Worm (Caenorhabditis elegans) whole organism, L2 larva: ENCODE results near the gene F58E2.5.
"Not testable (repeated sequence)": the region's sequence is repeated elsewhere in the genome, so short reads cannot be mapped to it uniquely, and the experiment has no call there.

Experiments used
- C34F6.9 ChIP-seq: fragments of 150-350 bp; optimal IDR thresholded peaks from 2 replicates; lab custom pipeline; 2014; ENCODE audit warnings: missing biosample characterization, missing genetic modification characterization
- F13H6.1 ChIP-seq: sonication (generic microtip); optimal IDR thresholded peaks from 2 replicates; lab custom pipeline; 2016; ENCODE audit warnings: missing genetic modification characterization, missing compliant biosample characterization
- R02D3.7 ChIP-seq: fragments of 150-350 bp; optimal IDR thresholded peaks from 2 replicates; lab custom pipeline; 2014; ENCODE audit warnings: missing biosample characterization, missing genetic modification characterization
- Y55F3AM.14 ChIP-seq: fragments of 200-800 bp; sonication (Bioruptor generic); optimal IDR thresholded peaks from 2 replicates; lab custom pipeline; 2018; ENCODE audit warnings: mild to moderate bottlenecking, missing genetic modification characterization, missing compliant biosample characterization
- aly-2 ChIP-seq: fragments of 150-350 bp; optimal IDR thresholded peaks from 2 replicates; lab custom pipeline; 2014; ENCODE audit warnings: missing biosample characterization, missing genetic modification characterization
- blmp-1 ChIP-seq: sonication (generic microtip); optimal IDR thresholded peaks from 2 replicates; lab custom pipeline; 2017; ENCODE audit warnings: missing genetic modification characterization, mild to moderate bottlenecking, missing compliant biosample characterization, antibody characterized with exemption, moderate library complexity; ENCODE audit not compliant: insufficient read depth
- ceh-16 ChIP-seq: fragments of 150-350 bp; optimal IDR thresholded peaks from 2 replicates; lab custom pipeline; 2014; ENCODE audit warnings: missing biosample characterization, missing genetic modification characterization
- ceh-82 ChIP-seq: fragments of 150-350 bp; optimal IDR thresholded peaks from 2 replicates; lab custom pipeline; 2014; ENCODE audit warnings: missing biosample characterization, missing genetic modification characterization
- egl-27 ChIP-seq: sonication (generic microtip); optimal IDR thresholded peaks from 3 replicates; lab custom pipeline; 2017; ENCODE audit warnings: missing biosample characterization, missing genetic modification reagents, missing genetic modification characterization
- elt-1 ChIP-seq: fragments of 150-350 bp; optimal IDR thresholded peaks from 2 replicates; lab custom pipeline; 2014; ENCODE audit warnings: missing biosample characterization, missing genetic modification characterization
- elt-3 ChIP-seq: sonication (generic microtip); optimal IDR thresholded peaks from 2 replicates; lab custom pipeline; 2017; ENCODE audit warnings: missing biosample characterization, missing genetic modification characterization
- fos-1 ChIP-seq: fragments of 150-350 bp; optimal IDR thresholded peaks from 2 replicates; lab custom pipeline; 2014; ENCODE audit warnings: missing biosample characterization, missing genetic modification characterization
- lin-11 ChIP-seq: fragments of 150-350 bp; sonication (generic microtip); optimal IDR thresholded peaks from 2 replicates; lab custom pipeline; 2014; ENCODE audit warnings: missing biosample characterization, missing genetic modification characterization, inconsistent platforms, mixed read lengths
- lin-13 ChIP-seq: fragments of 150-350 bp; optimal IDR thresholded peaks from 2 replicates; lab custom pipeline; 2014; ENCODE audit warnings: missing biosample characterization, missing genetic modification reagents, missing genetic modification characterization
- lsy-2 ChIP-seq, 2 experiments: fragments of 150-350 bp in 1 of 2; sonication (generic microtip) in 1 of 2; optimal IDR thresholded peaks; 2 replicates each; lab custom pipeline; 2014 to 2017; ENCODE audit warnings: missing biosample characterization in 2 of 2, missing genetic modification characterization in 2 of 2
- mbf-1 ChIP-seq: sonication (generic microtip); optimal IDR thresholded peaks from 2 replicates; lab custom pipeline; 2017; ENCODE audit warnings: missing biosample characterization, missing genetic modification characterization
- mdl-1 ChIP-seq, 2 experiments: fragments of 150-350 bp in 1 of 2; sonication (generic microtip) in 1 of 2; optimal IDR thresholded peaks; 2 replicates each; lab custom pipeline; 2017; ENCODE audit warnings: missing biosample characterization in 2 of 2, missing genetic modification characterization in 2 of 2
- nhr-11 ChIP-seq: fragments of 150-350 bp; optimal IDR thresholded peaks from 2 replicates; lab custom pipeline; 2014; ENCODE audit warnings: missing biosample characterization, missing genetic modification characterization
- nhr-12 ChIP-seq: fragments of 150-350 bp; optimal IDR thresholded peaks from 2 replicates; lab custom pipeline; 2014; ENCODE audit warnings: missing biosample characterization, missing genetic modification characterization
- nhr-21 ChIP-seq: fragments of 150-350 bp; optimal IDR thresholded peaks from 2 replicates; lab custom pipeline; 2014; ENCODE audit warnings: missing biosample characterization, missing genetic modification characterization
- nhr-23 ChIP-seq: fragments of 150-350 bp; optimal IDR thresholded peaks from 2 replicates; lab custom pipeline; 2014; ENCODE audit warnings: missing biosample characterization, missing genetic modification reagents, missing genetic modification characterization
- nhr-237 ChIP-seq: fragments of 150-350 bp; optimal IDR thresholded peaks from 2 replicates; lab custom pipeline; 2014; ENCODE audit warnings: missing biosample characterization, missing genetic modification characterization
- nhr-25 ChIP-seq: fragments of 150-350 bp; sonication (generic microtip); optimal IDR thresholded peaks from 3 replicates; lab custom pipeline; 2014; ENCODE audit warnings: missing biosample characterization, missing genetic modification characterization
- nhr-77 ChIP-seq: fragments of 150-350 bp; optimal IDR thresholded peaks from 2 replicates; lab custom pipeline; 2014; ENCODE audit warnings: missing biosample characterization, missing genetic modification characterization
- peb-1 ChIP-seq: fragments of 150-350 bp; optimal IDR thresholded peaks from 2 replicates; lab custom pipeline; 2014; ENCODE audit warnings: missing biosample characterization, missing genetic modification characterization
- sem-4 ChIP-seq: fragments of 150-350 bp; optimal IDR thresholded peaks from 2 replicates; lab custom pipeline; 2014; ENCODE audit warnings: missing biosample characterization, missing genetic modification reagents, missing genetic modification characterization
- sma-3 ChIP-seq: sonication (generic microtip); optimal IDR thresholded peaks from 2 replicates; lab custom pipeline; 2016; ENCODE audit warnings: missing genetic modification reagents, missing genetic modification characterization, missing compliant biosample characterization
- sma-9 ChIP-seq, 2 experiments: fragments of 150-350 bp in 1 of 2; sonication (generic microtip) in 1 of 2; optimal IDR thresholded peaks; 2 replicates each; lab custom pipeline; 2014 to 2016; ENCODE audit warnings: missing genetic modification characterization in 2 of 2, mild to moderate bottlenecking in 1 of 2, missing biosample characterization in 1 of 2, missing compliant biosample characterization in 1 of 2, missing genetic modification reagents in 1 of 2, moderate library complexity in 1 of 2
- snpc-4 ChIP-seq: fragments of 150-350 bp; optimal IDR thresholded peaks from 2 replicates; lab custom pipeline; 2014; ENCODE audit warnings: missing biosample characterization, missing genetic modification characterization
- unc-55 ChIP-seq: fragments of 150-350 bp; sonication (generic microtip); optimal IDR thresholded peaks from 3 replicates; lab custom pipeline; 2014; ENCODE audit warnings: missing biosample characterization, missing genetic modification reagents, missing genetic modification characterization
- unc-62 ChIP-seq: fragments of 150-350 bp; optimal IDR thresholded peaks from 2 replicates; lab custom pipeline; 2014; ENCODE audit warnings: missing biosample characterization, missing genetic modification reagents, missing genetic modification characterization
- zag-1 ChIP-seq: fragments of 150-350 bp; optimal IDR thresholded peaks from 2 replicates; lab custom pipeline; 2014; ENCODE audit warnings: missing biosample characterization, missing genetic modification characterization
- ztf-1 ChIP-seq: fragments of 200-800 bp; sonication (Bioruptor generic); conservative IDR thresholded peaks from 2 replicates; pipeline ENCODE4 v1.3.6; 2022; ENCODE audit warnings: missing genetic modification characterization, missing compliant biosample characterization

Gene F58E2.5

DNA sequence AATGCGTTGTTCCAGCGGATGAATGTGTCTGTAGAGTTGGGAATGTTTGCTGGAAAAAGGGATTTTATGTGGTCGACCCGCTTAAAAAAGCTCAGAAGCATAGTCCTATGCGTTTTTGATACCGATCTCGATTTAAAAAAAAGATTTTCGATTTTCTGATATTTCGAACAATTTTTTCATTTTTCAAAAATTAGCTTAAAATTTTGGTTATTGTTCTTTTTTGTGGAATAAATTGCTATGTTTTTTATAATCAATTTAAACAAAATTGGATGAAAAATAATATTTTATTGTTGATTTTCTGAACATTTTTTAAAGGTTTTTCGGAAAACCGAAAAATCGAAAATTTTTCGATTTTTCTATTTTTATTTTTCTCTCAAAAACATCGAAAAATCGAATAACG, 11.3 kb upstream of the F58E2.5 start, which contains the start of gene C04C3.7:
Gene C04C3.7, minus strand, starts transcription at position 101 of the 400 bp plus-strand sequence.
- not testable (repeated sequence) for TF ChIP-seq nhr-77 (tag; lab: Kevin White, UChicago); nhr-11 (tag; lab: Kevin White, UChicago); zag-1
- TF ChIP-seq, all 48 proteins: peak for 0; not testable (repeated sequence) for 48

DNA sequence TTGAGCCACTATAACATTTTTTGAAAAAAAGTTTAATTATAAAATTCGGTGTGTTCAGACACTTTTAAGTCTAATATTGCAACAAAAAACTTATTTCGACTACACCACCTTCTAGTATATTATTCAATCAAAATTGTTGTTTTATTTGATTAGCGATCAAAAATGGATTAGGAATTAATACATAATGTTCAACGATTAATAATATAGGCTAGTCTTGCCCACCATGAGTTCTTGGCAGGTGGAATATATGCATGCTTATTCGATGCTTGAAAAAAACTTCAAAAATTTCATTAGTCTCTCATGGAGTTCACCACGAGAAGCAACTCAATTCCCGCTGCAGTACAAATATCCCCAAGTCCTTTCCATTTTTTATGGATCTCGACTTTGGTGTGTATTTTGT, 8.7 kb upstream of the F58E2.5 start, which contains the start of gene srz-32:
Gene srz-32, plus strand, starts transcription at position 301 of the 400 bp plus-strand sequence.
- TF ChIP-seq sma-3 (GFP tag; lab: Kevin White, UChicago) (no peak), egl-27 (tag; lab: Kevin White, UChicago) (no peak), mdl-1 (tag; optimal IDR thresholded peaks at IDR 0.05; lab: Kevin White, UChicago) (no peak), ceh-16 (tag; lab: Kevin White, UChicago) (no peak), elt-3 (tag; lab: Kevin White, UChicago) (no peak), nhr-12 (tag; lab: Kevin White, UChicago) (no peak), nhr-11 (tag; lab: Kevin White, UChicago) (no peak), Y55F3AM.14 (GFP tag; lab: Kevin White, UChicago) (no peak)

DNA sequence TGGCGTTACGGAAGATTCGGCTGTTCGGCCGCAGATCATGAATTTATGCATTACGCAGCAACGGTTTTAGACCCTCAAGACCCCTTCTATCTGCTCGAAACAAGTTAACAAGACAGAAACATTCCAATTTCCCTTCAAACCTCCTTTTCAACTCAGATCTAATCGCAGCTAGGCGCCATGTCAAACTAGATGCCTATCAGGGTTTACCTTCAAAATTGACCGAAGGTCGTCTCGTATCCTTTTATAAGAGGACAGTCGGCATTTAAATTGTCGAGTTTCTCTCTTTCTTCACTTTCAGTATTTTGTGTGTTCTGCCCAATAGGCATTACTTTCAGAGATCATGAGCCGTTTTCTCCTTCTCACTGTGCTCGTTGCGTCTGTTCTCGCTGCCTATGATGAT, 6.7 kb upstream of the F58E2.5 start, which contains the start of gene grd-13:
Gene grd-13, plus strand, starts transcription at position 291 of the 400 bp plus-strand sequence.
- TF ChIP-seq C34F6.9 (tag; lab: Kevin White, UChicago) (no peak), snpc-4 (no peak), nhr-25 (peak; percentile 32), mdl-1 (tag; optimal IDR thresholded peaks at IDR 0.05; lab: Kevin White, UChicago) (no peak), elt-1 (tag; lab: Kevin White, UChicago) (peak; percentile 70), ceh-16 (tag; lab: Kevin White, UChicago) (peak; percentile 85), nhr-23 (peak; percentile 60), nhr-11 (tag; lab: Kevin White, UChicago) (no peak), peb-1 (tag; lab: Kevin White, UChicago) (no peak), nhr-77 (tag; lab: Kevin White, UChicago) (no peak), Y55F3AM.14 (GFP tag; lab: Kevin White, UChicago) (no peak), lsy-2 (tag; optimal IDR thresholded peaks at IDR 0.05; lab: Kevin White, UChicago) (no peak), sma-9 (GFP tag; optimal IDR thresholded peaks at IDR 0.05; lab: Kevin White, UChicago) (peak; percentile 36), sma-9 (tag; optimal IDR thresholded peaks at IDR 0.05; lab: Kevin White, UChicago) (no peak)

DNA sequence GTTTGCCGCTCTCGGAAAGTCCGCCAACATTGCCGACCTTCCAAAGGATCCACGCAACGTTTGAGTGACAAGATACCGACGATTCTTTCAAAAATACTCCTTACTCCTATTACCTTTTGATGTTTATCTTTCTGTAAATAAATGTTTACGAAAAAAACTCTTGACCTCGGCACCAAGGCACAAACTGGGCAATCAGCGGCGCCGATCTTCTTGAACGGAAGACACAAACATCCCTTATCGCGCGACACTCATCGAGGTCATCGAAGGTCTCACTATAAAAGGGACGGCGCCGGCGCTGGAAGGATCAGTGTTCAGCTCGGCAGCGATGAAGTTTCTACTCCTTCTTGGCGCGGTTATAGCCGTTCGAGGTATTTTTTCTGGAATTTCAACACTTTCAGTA, 5.4 kb upstream of the F58E2.5 start, which contains the start of gene grd-3:
Gene grd-3, plus strand, starts transcription at position 302 of the 400 bp plus-strand sequence.
- no peak for TF ChIP-seq C34F6.9 (tag; lab: Kevin White, UChicago)
- TF ChIP-seq sem-4 (tag; lab: Kevin White, UChicago): no peak
- TF ChIP-seq blmp-1 (tag; lab: Kevin White, UChicago): no peak
- no peak for TF ChIP-seq unc-55 (GFP tag; lab: Kevin White, UChicago)
- peak; percentile 43 for TF ChIP-seq sma-9 (GFP tag; optimal IDR thresholded peaks at IDR 0.05; lab: Kevin White, UChicago)
- TF ChIP-seq sma-9 (tag; optimal IDR thresholded peaks at IDR 0.05; lab: Kevin White, UChicago): no peak
- TF ChIP-seq ztf-1: no peak
- no peak for TF ChIP-seq sma-3 (GFP tag; lab: Kevin White, UChicago)
- TF ChIP-seq ceh-16 (tag; lab: Kevin White, UChicago): peak; percentile 72
- TF ChIP-seq elt-1 (tag; lab: Kevin White, UChicago): peak; percentile 81
- no peak for TF ChIP-seq R02D3.7
- peak; percentile 62 for TF ChIP-seq nhr-25
- no peak for TF ChIP-seq unc-62
- no peak for TF ChIP-seq aly-2 (tag; lab: Kevin White, UChicago)
- no peak for TF ChIP-seq mdl-1 (tag; optimal IDR thresholded peaks at IDR 0.05; lab: Kevin White, UChicago)
- no peak for TF ChIP-seq fos-1

DNA sequence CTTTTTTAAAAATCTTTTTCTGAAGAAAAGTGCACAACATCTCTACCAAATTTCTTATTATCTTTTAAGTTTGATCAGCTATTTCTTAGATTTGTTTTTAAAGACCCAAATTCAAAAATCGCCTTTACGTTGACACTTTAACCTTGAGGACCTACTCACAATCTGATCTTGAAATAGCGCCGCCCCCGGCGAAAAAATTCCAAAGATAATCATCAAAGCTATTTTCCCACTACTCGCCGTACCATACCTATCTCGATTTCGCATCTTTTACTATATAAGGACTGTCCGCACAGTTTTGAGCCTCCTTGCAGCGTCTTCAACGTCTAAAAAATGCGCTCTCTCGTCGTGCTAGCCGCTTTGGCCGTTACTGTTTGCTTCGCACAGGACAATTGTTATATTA, 3.9 kb upstream of the F58E2.5 start, which contains the start of gene grd-10:
Gene grd-10, plus strand, starts transcription at position 208 of the 400 bp plus-strand sequence.
- TF ChIP-seq nhr-77 (tag; lab: Kevin White, UChicago) (no peak), nhr-237 (tag; lab: Kevin White, UChicago) (no peak), nhr-25 (peak; percentile 35), sma-9 (GFP tag; optimal IDR thresholded peaks at IDR 0.05; lab: Kevin White, UChicago) (peak; percentile 54), sma-9 (tag; optimal IDR thresholded peaks at IDR 0.05; lab: Kevin White, UChicago) (no peak), elt-1 (tag; lab: Kevin White, UChicago) (peak; percentile 72), ceh-16 (tag; lab: Kevin White, UChicago) (peak; percentile 70), lsy-2 (tag; optimal IDR thresholded peaks at IDR 0.05; lab: Kevin White, UChicago) (no peak)

DNA sequence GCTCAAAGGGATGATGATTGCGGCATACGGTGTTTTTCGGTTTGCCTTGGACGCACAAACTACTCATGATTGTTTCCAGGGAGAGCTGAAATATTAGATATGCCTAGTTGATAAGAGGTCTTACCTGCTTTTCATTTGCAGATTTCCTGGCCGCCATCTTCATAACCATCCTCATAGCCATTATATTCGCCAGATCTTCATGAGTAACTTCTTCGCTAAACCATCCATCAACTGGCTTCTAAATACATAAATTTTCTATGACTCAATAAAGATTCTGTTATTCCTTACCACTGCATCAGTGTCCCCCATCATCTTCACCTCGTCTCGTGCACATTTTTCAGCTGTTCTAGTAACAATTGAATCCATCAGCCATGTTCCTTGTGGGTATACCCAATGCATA, 2.2 kb upstream of the F58E2.5 start:
- TF ChIP-seq lin-13 (no peak), lsy-2 (tag; optimal IDR thresholded peaks at IDR 0.05; lab: Kevin White, UChicago) (no peak), C34F6.9 (tag; lab: Kevin White, UChicago) (no peak), elt-3 (tag; lab: Kevin White, UChicago) (no peak), F13H6.1 (tag; lab: Kevin White, UChicago) (no peak), nhr-237 (tag; lab: Kevin White, UChicago) (no peak), nhr-77 (tag; lab: Kevin White, UChicago) (no peak), lin-11 (tag; lab: Kevin White, UChicago) (no peak), unc-55 (GFP tag; lab: Kevin White, UChicago) (no peak), nhr-21 (tag; lab: Kevin White, UChicago) (no peak), mbf-1 (tag; lab: Kevin White, UChicago) (no peak), R02D3.7 (no peak), ztf-1 (no peak), Y55F3AM.14 (GFP tag; lab: Kevin White, UChicago) (no peak), zag-1 (no peak), nhr-25 (no peak), nhr-12 (tag; lab: Kevin White, UChicago) (no peak), ceh-82 (no peak)
